Worm (Caenorhabditis elegans) whole organism, L2 larva: ENCODE measurements around the gene K02E2.11.

Experiments
- C34F6.9 ChIP-seq: fragments of 150-350 bp; optimal IDR thresholded peaks from 2 replicates; lab custom pipeline; 2014; ENCODE audit warnings: missing biosample characterization, missing genetic modification characterization
- F13H6.1 ChIP-seq: sonication (generic microtip); optimal IDR thresholded peaks from 2 replicates; lab custom pipeline; 2016; ENCODE audit warnings: missing genetic modification characterization, missing compliant biosample characterization
- R02D3.7 ChIP-seq: fragments of 150-350 bp; optimal IDR thresholded peaks from 2 replicates; lab custom pipeline; 2014; ENCODE audit warnings: missing biosample characterization, missing genetic modification characterization
- Y55F3AM.14 ChIP-seq: fragments of 200-800 bp; sonication (Bioruptor generic); optimal IDR thresholded peaks from 2 replicates; lab custom pipeline; 2018; ENCODE audit warnings: mild to moderate bottlenecking, missing genetic modification characterization, missing compliant biosample characterization
- alr-1 ChIP-seq: fragments of 150-350 bp; optimal IDR thresholded peaks from 2 replicates; lab custom pipeline; 2014; ENCODE audit warnings: missing biosample characterization, missing genetic modification characterization
- aly-2 ChIP-seq: fragments of 150-350 bp; optimal IDR thresholded peaks from 2 replicates; lab custom pipeline; 2014; ENCODE audit warnings: missing biosample characterization, missing genetic modification characterization
- ama-1 ChIP-seq: fragments of 150-350 bp; optimal IDR thresholded peaks from 2 replicates; lab custom pipeline; 2018; ENCODE audit warnings: inconsistent platforms
- blmp-1 ChIP-seq: sonication (generic microtip); optimal IDR thresholded peaks from 2 replicates; lab custom pipeline; 2017; ENCODE audit warnings: missing genetic modification characterization, mild to moderate bottlenecking, missing compliant biosample characterization, antibody characterized with exemption, moderate library complexity; ENCODE audit not compliant: insufficient read depth
- ceh-82 ChIP-seq: fragments of 150-350 bp; optimal IDR thresholded peaks from 2 replicates; lab custom pipeline; 2014; ENCODE audit warnings: missing biosample characterization, missing genetic modification characterization
- crh-2 ChIP-seq: sonication (generic microtip); optimal IDR thresholded peaks from 2 replicates; lab custom pipeline; 2017; ENCODE audit warnings: missing biosample characterization, missing genetic modification characterization
- dmd-4 ChIP-seq: sonication (generic microtip); optimal IDR thresholded peaks from 2 replicates; lab custom pipeline; 2017; ENCODE audit warnings: missing biosample characterization, missing genetic modification characterization
- egl-27 ChIP-seq: sonication (generic microtip); optimal IDR thresholded peaks from 3 replicates; lab custom pipeline; 2017; ENCODE audit warnings: missing biosample characterization, missing genetic modification reagents, missing genetic modification characterization
- elt-1 ChIP-seq: fragments of 150-350 bp; optimal IDR thresholded peaks from 2 replicates; lab custom pipeline; 2014; ENCODE audit warnings: missing biosample characterization, missing genetic modification characterization
- elt-3 ChIP-seq: sonication (generic microtip); optimal IDR thresholded peaks from 2 replicates; lab custom pipeline; 2017; ENCODE audit warnings: missing biosample characterization, missing genetic modification characterization
- fos-1 ChIP-seq: fragments of 150-350 bp; optimal IDR thresholded peaks from 2 replicates; lab custom pipeline; 2014; ENCODE audit warnings: missing biosample characterization, missing genetic modification characterization
- gmeb-1 ChIP-seq: fragments of 150-350 bp; optimal IDR thresholded peaks from 2 replicates; lab custom pipeline; 2014; ENCODE audit warnings: missing biosample characterization, missing genetic modification characterization
- lin-11 ChIP-seq: fragments of 150-350 bp; sonication (generic microtip); optimal IDR thresholded peaks from 2 replicates; lab custom pipeline; 2014; ENCODE audit warnings: missing biosample characterization, missing genetic modification characterization, inconsistent platforms, mixed read lengths
- lin-13 ChIP-seq: fragments of 150-350 bp; optimal IDR thresholded peaks from 2 replicates; lab custom pipeline; 2014; ENCODE audit warnings: missing biosample characterization, missing genetic modification reagents, missing genetic modification characterization
- lin-39 ChIP-seq: fragments of 150-350 bp; optimal IDR thresholded peaks from 2 replicates; lab custom pipeline; 2014; ENCODE audit warnings: missing biosample characterization, missing genetic modification reagents, missing genetic modification characterization
- lsy-2 ChIP-seq, 2 experiments: fragments of 150-350 bp in 1 of 2; sonication (generic microtip) in 1 of 2; optimal IDR thresholded peaks; 2 replicates each; lab custom pipeline; 2014 to 2017; ENCODE audit warnings: missing biosample characterization in 2 of 2, missing genetic modification characterization in 2 of 2
- mab-5 ChIP-seq: fragments of 150-350 bp; optimal IDR thresholded peaks from 2 replicates; lab custom pipeline; 2014; ENCODE audit warnings: missing biosample characterization, missing genetic modification characterization
- mbf-1 ChIP-seq: sonication (generic microtip); optimal IDR thresholded peaks from 2 replicates; lab custom pipeline; 2017; ENCODE audit warnings: missing biosample characterization, missing genetic modification characterization
- mdl-1 ChIP-seq, 2 experiments: fragments of 150-350 bp in 1 of 2; sonication (generic microtip) in 1 of 2; optimal IDR thresholded peaks; 2 replicates each; lab custom pipeline; 2017; ENCODE audit warnings: missing biosample characterization in 2 of 2, missing genetic modification characterization in 2 of 2
- nhr-10 ChIP-seq: sonication (generic microtip); optimal IDR thresholded peaks from 2 replicates; lab custom pipeline; 2017; ENCODE audit warnings: missing biosample characterization, missing genetic modification characterization
- nhr-11 ChIP-seq: fragments of 150-350 bp; optimal IDR thresholded peaks from 2 replicates; lab custom pipeline; 2014; ENCODE audit warnings: missing biosample characterization, missing genetic modification characterization
- nhr-12 ChIP-seq: fragments of 150-350 bp; optimal IDR thresholded peaks from 2 replicates; lab custom pipeline; 2014; ENCODE audit warnings: missing biosample characterization, missing genetic modification characterization
- nhr-129 ChIP-seq: fragments of 150-350 bp; optimal IDR thresholded peaks from 2 replicates; lab custom pipeline; 2014; ENCODE audit warnings: missing biosample characterization, missing genetic modification characterization
- nhr-21 ChIP-seq: fragments of 150-350 bp; optimal IDR thresholded peaks from 2 replicates; lab custom pipeline; 2014; ENCODE audit warnings: missing biosample characterization, missing genetic modification characterization
- nhr-23 ChIP-seq: fragments of 150-350 bp; optimal IDR thresholded peaks from 2 replicates; lab custom pipeline; 2014; ENCODE audit warnings: missing biosample characterization, missing genetic modification reagents, missing genetic modification characterization
- nhr-237 ChIP-seq: fragments of 150-350 bp; optimal IDR thresholded peaks from 2 replicates; lab custom pipeline; 2014; ENCODE audit warnings: missing biosample characterization, missing genetic modification characterization
- nhr-25 ChIP-seq: fragments of 150-350 bp; sonication (generic microtip); optimal IDR thresholded peaks from 3 replicates; lab custom pipeline; 2014; ENCODE audit warnings: missing biosample characterization, missing genetic modification characterization
- nhr-6 ChIP-seq: fragments of 150-350 bp; optimal IDR thresholded peaks from 2 replicates; lab custom pipeline; 2014; ENCODE audit warnings: missing biosample characterization, missing genetic modification characterization
- nhr-77 ChIP-seq: fragments of 150-350 bp; optimal IDR thresholded peaks from 2 replicates; lab custom pipeline; 2014; ENCODE audit warnings: missing biosample characterization, missing genetic modification characterization
- peb-1 ChIP-seq: fragments of 150-350 bp; optimal IDR thresholded peaks from 2 replicates; lab custom pipeline; 2014; ENCODE audit warnings: missing biosample characterization, missing genetic modification characterization
- sem-4 ChIP-seq: fragments of 150-350 bp; optimal IDR thresholded peaks from 2 replicates; lab custom pipeline; 2014; ENCODE audit warnings: missing biosample characterization, missing genetic modification reagents, missing genetic modification characterization
- skn-1 ChIP-seq: sonication (generic microtip); optimal IDR thresholded peaks from 2 replicates; lab custom pipeline; 2017; ENCODE audit warnings: missing biosample characterization, missing genetic modification characterization
- sma-3 ChIP-seq: sonication (generic microtip); optimal IDR thresholded peaks from 2 replicates; lab custom pipeline; 2016; ENCODE audit warnings: missing genetic modification reagents, missing genetic modification characterization, missing compliant biosample characterization
- sma-9 ChIP-seq, 2 experiments: fragments of 150-350 bp in 1 of 2; sonication (generic microtip) in 1 of 2; optimal IDR thresholded peaks; 2 replicates each; lab custom pipeline; 2014 to 2016; ENCODE audit warnings: missing genetic modification characterization in 2 of 2, mild to moderate bottlenecking in 1 of 2, missing biosample characterization in 1 of 2, missing compliant biosample characterization in 1 of 2, missing genetic modification reagents in 1 of 2, moderate library complexity in 1 of 2
- snpc-4 ChIP-seq: fragments of 150-350 bp; optimal IDR thresholded peaks from 2 replicates; lab custom pipeline; 2014; ENCODE audit warnings: missing biosample characterization, missing genetic modification characterization
- unc-39 ChIP-seq: fragments of 150-350 bp; optimal IDR thresholded peaks from 2 replicates; lab custom pipeline; 2014; ENCODE audit warnings: missing biosample characterization, missing genetic modification characterization
- unc-55 ChIP-seq: fragments of 150-350 bp; sonication (generic microtip); optimal IDR thresholded peaks from 3 replicates; lab custom pipeline; 2014; ENCODE audit warnings: missing biosample characterization, missing genetic modification reagents, missing genetic modification characterization
- unc-62 ChIP-seq: fragments of 150-350 bp; optimal IDR thresholded peaks from 2 replicates; lab custom pipeline; 2014; ENCODE audit warnings: missing biosample characterization, missing genetic modification reagents, missing genetic modification characterization
- zag-1 ChIP-seq: fragments of 150-350 bp; optimal IDR thresholded peaks from 2 replicates; lab custom pipeline; 2014; ENCODE audit warnings: missing biosample characterization, missing genetic modification characterization
- ztf-1 ChIP-seq: fragments of 200-800 bp; sonication (Bioruptor generic); conservative IDR thresholded peaks from 2 replicates; pipeline ENCODE4 v1.3.6; 2022; ENCODE audit warnings: missing genetic modification characterization, missing compliant biosample characterization
- ztf-11 ChIP-seq: sonication (generic microtip); optimal IDR thresholded peaks from 2 replicates; lab custom pipeline; 2017; ENCODE audit warnings: missing biosample characterization, missing genetic modification characterization
- ztf-4 ChIP-seq: fragments of 150-350 bp; optimal IDR thresholded peaks from 2 replicates; lab custom pipeline; 2014; ENCODE audit warnings: missing biosample characterization, missing genetic modification characterization

Gene K02E2.11

ce11 chrV:20416335-20416734 is 33.2 kb downstream of the K02E2.11 start:
- TF ChIP-seq unc-55 (GFP tag; lab: Kevin White, UChicago), result no peak
- TF ChIP-seq lin-39 (tag; lab: Kevin White, UChicago), result no peak
- no peak for TF ChIP-seq lin-13 (GFP tag; lab: Kevin White, UChicago)
- TF ChIP-seq C34F6.9, result peak; percentile 31

ce11 chrV:20416790-20417189 is 33.7 kb downstream of the K02E2.11 start:
- no peak for TF ChIP-seq elt-3 (tag; lab: Kevin White, UChicago)
- TF ChIP-seq crh-2 (tag; lab: Kevin White, UChicago), result peak; percentile 62
- TF ChIP-seq fos-1, result peak; percentile 19
- peak in 1 of 2 experiments; percentile 11 for TF ChIP-seq lsy-2 (tag; optimal IDR thresholded peaks at IDR 0.05; lab: Kevin White, UChicago)
- no peak for TF ChIP-seq sma-3 (GFP tag; lab: Kevin White, UChicago)

DNA sequence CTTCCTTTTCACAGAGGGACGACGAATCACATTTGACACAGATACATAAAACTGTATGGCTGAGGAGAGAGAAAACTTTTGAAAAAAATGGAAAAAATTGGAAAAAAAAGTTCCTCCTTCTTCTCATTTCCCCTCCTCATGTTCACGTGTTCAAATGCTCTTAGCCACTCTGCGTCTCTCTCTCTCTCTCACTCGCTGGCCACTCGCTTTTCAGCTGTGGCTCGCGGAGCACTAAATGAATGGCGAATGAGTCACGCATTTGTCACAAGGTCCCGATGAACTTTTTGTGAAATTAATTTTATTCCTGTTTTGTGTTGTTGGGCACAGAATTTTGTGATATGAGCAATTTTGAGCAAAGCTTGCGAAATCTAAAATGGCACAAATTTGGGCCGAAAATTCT is 34.7 kb downstream of the K02E2.11 start:
- TF ChIP-seq alr-1, result no peak
- TF ChIP-seq ztf-4, result no peak
- no peak for TF ChIP-seq nhr-21 (tag; lab: Kevin White, UChicago)
- TF ChIP-seq sma-3 (GFP tag; lab: Kevin White, UChicago), result no peak
- TF ChIP-seq skn-1 (tag; lab: Kevin White, UChicago), result no peak
- TF ChIP-seq fos-1, result peak; percentile 81
- TF ChIP-seq ztf-1 (GFP tag; lab: Robert Waterston, UW), result no peak
- peak; percentile 32 for TF ChIP-seq nhr-129 (tag; lab: Kevin White, UChicago)
- TF ChIP-seq mbf-1 (tag; lab: Kevin White, UChicago), result no peak
- TF ChIP-seq Y55F3AM.14 (GFP tag; lab: Kevin White, UChicago), result no peak
- TF ChIP-seq nhr-77 (tag; lab: Kevin White, UChicago), result no peak
- TF ChIP-seq nhr-11, result no peak
- TF ChIP-seq ama-1 (lab: Kevin White, UChicago), result no peak
- no peak for TF ChIP-seq egl-27 (tag; lab: Kevin White, UChicago)
- TF ChIP-seq crh-2 (tag; lab: Kevin White, UChicago), result peak; percentile 5
- peak; percentile 76 for TF ChIP-seq sma-9 (GFP tag; optimal IDR thresholded peaks at IDR 0.05; lab: Kevin White, UChicago)
- TF ChIP-seq sma-9 (tag; optimal IDR thresholded peaks at IDR 0.05; lab: Kevin White, UChicago), result no peak
- no peak for TF ChIP-seq peb-1 (tag; lab: Kevin White, UChicago)
- TF ChIP-seq unc-55 (GFP tag; lab: Kevin White, UChicago), result peak; percentile 60
- TF ChIP-seq C34F6.9, result peak; percentile 79
- TF ChIP-seq zag-1, result no peak
- peak; percentile 65 to 73 for TF ChIP-seq mdl-1 (tag; optimal IDR thresholded peaks at IDR 0.05; lab: Kevin White, UChicago)
- TF ChIP-seq nhr-6 (tag; lab: Kevin White, UChicago), result no peak
- no peak for TF ChIP-seq gmeb-1 (tag; lab: Kevin White, UChicago)
- TF ChIP-seq lin-11, result peak; percentile 44
- no peak for TF ChIP-seq nhr-25
- no peak for TF ChIP-seq snpc-4
- no peak for TF ChIP-seq mab-5 (tag; lab: Kevin White, UChicago)
- TF ChIP-seq lsy-2 (tag; optimal IDR thresholded peaks at IDR 0.05; lab: Kevin White, UChicago), result peak in 1 of 2 experiments; percentile 68
- TF ChIP-seq nhr-23, result no peak
- TF ChIP-seq nhr-10, result no peak
- TF ChIP-seq sem-4, result no peak
- peak; percentile 29 for TF ChIP-seq F13H6.1 (tag; lab: Kevin White, UChicago)

- TF ChIP-seq lin-39 (tag; lab: Kevin White, UChicago) (no peak), nhr-10 (no peak), ztf-11 (tag; lab: Kevin White, UChicago) (no peak), elt-1 (tag; lab: Kevin White, UChicago) (no peak), zag-1 (no peak), nhr-23 (no peak), snpc-4 (no peak), F13H6.1 (tag; lab: Kevin White, UChicago) (peak; percentile 81), aly-2 (no peak), nhr-129 (tag; lab: Kevin White, UChicago) (peak; percentile 90), lin-13 (GFP tag; lab: Kevin White, UChicago) (no peak), unc-62 (no peak), nhr-6 (tag; lab: Kevin White, UChicago) (no peak), skn-1 (tag; lab: Kevin White, UChicago) (no peak), egl-27 (tag; lab: Kevin White, UChicago) (peak; percentile 57), ceh-82 (no peak), dmd-4 (tag; lab: Kevin White, UChicago) (no peak), blmp-1 (no peak), nhr-12 (tag; lab: Kevin White, UChicago) (no peak), R02D3.7 (tag; lab: Kevin White, UChicago) (no peak), lsy-2 (tag; optimal IDR thresholded peaks at IDR 0.05; lab: Kevin White, UChicago) (peak in 1 of 2 experiments; percentile 53), lin-11 (peak; percentile 40), nhr-237 (tag; lab: Kevin White, UChicago) (no peak), fos-1 (peak; percentile 57), Y55F3AM.14 (GFP tag; lab: Kevin White, UChicago) (peak; percentile 27), mab-5 (tag; lab: Kevin White, UChicago) (no peak), crh-2 (tag; lab: Kevin White, UChicago) (peak; percentile 77), unc-39 (no peak), nhr-77 (tag; lab: Kevin White, UChicago) (no peak), unc-55 (GFP tag; lab: Kevin White, UChicago) (no peak), C34F6.9 (peak; percentile 68), ztf-4 (no peak)
Measured at ce11 chrV:20418768-20419167, 35.7 kb downstream of the K02E2.11 start.
